Fruit fly (Drosophila melanogaster) Kc167 (cell line): ENCODE results near the gene CG5111.

ENCODE experiments used
- Myc ChIP-seq: fragments of >200 bp; optimal IDR thresholded peaks from 2 replicates; lab custom pipeline; 2017; ENCODE audit warnings: missing external identifiers
- Sin3A ChIP-seq: fragments of >200 bp; optimal IDR thresholded peaks from 2 replicates; lab custom pipeline; 2018; ENCODE audit warnings: missing external identifiers
- h ChIP-seq: fragments of >200 bp; optimal IDR thresholded peaks from 3 replicates; lab custom pipeline; 2018; ENCODE audit warnings: missing external identifiers
- insv ChIP-seq: fragments of >200 bp; optimal IDR thresholded peaks from 3 replicates; lab custom pipeline; 2018; ENCODE audit warnings: missing external identifiers
- psq ChIP-seq: fragments of >200 bp; optimal IDR thresholded peaks from 2 replicates; lab custom pipeline; 2017; ENCODE audit warnings: missing external identifiers
- ttk ChIP-seq: sonication (Bioruptor generic); optimal IDR thresholded peaks from 2 replicates; lab custom pipeline; 2017; ENCODE audit warnings: missing external identifiers

Gene CG5111

dm6 chr3R:25555365-25556106 is 49.5 kb downstream of the CG5111 start:
- TF ChIP-seq ttk (lab: Kevin White, UChicago) = no peak
- TF ChIP-seq insv = no peak
- no peak for TF ChIP-seq Myc (lab: Kevin White, UChicago)
- TF ChIP-seq Sin3A (lab: Kevin White, UChicago) = no peak
- no peak for TF ChIP-seq psq (lab: Kevin White, UChicago)
- TF ChIP-seq h (lab: Kevin White, UChicago) = no peak
